Worm (Caenorhabditis elegans) whole organism, late embryonic: Measurements from ENCODE around the gene Y42A5A.5.

Source experiments
- C08G9.2 ChIP-seq: sonication (generic microtip); optimal IDR thresholded peaks from 2 replicates; lab custom pipeline; 2016; ENCODE audit warnings: mild to moderate bottlenecking, missing genetic modification characterization, moderate library complexity, missing compliant biosample characterization
- F13H6.1 ChIP-seq: sonication (generic microtip); optimal IDR thresholded peaks from 2 replicates; lab custom pipeline; 2016; ENCODE audit warnings: missing genetic modification characterization, missing compliant biosample characterization
- K02D7.2 ChIP-seq: sonication (generic microtip); optimal IDR thresholded peaks from 2 replicates; lab custom pipeline; 2017; ENCODE audit warnings: mild to moderate bottlenecking, missing genetic modification characterization, missing compliant biosample characterization
- T23F11.4 ChIP-seq: fragments of 200-800 bp; sonication (Bioruptor generic); optimal IDR thresholded peaks from 2 replicates; lab custom pipeline; 2018; ENCODE audit warnings: mild to moderate bottlenecking, missing genetic modification characterization, missing compliant biosample characterization
- ceh-14 ChIP-seq: sonication (generic microtip); optimal IDR thresholded peaks from 2 replicates; lab custom pipeline; 2016; ENCODE audit warnings: missing genotype, missing genetic modification characterization, missing compliant biosample characterization
- ceh-18 ChIP-seq: sonication (generic microtip); optimal IDR thresholded peaks from 2 replicates; lab custom pipeline; 2016; ENCODE audit warnings: missing genetic modification characterization, missing compliant biosample characterization
- ceh-2 ChIP-seq: sonication (generic microtip); optimal IDR thresholded peaks from 2 replicates; lab custom pipeline; 2016; ENCODE audit warnings: missing genotype, missing genetic modification characterization, missing compliant biosample characterization
- ceh-22 ChIP-seq: sonication (generic microtip); optimal IDR thresholded peaks from 2 replicates; lab custom pipeline; 2017; ENCODE audit warnings: missing biosample characterization, missing genetic modification characterization
- ceh-31 ChIP-seq: sonication (generic microtip); optimal IDR thresholded peaks from 2 replicates; lab custom pipeline; 2016; ENCODE audit warnings: missing genetic modification characterization, missing compliant biosample characterization
- ceh-34 ChIP-seq: sonication (generic microtip); optimal IDR thresholded peaks from 2 replicates; lab custom pipeline; 2016; ENCODE audit warnings: mild to moderate bottlenecking, missing genetic modification characterization, missing compliant biosample characterization
- ceh-45 ChIP-seq: fragments of 200-800 bp; sonication (Bioruptor generic); IDR thresholded peaks from 2 replicates; pipeline ENCODE4 v1.3.6; 2022; ENCODE audit warnings: missing genetic modification reagents, missing genetic modification characterization, missing compliant biosample characterization
- elt-2 ChIP-seq: sonication (generic microtip); optimal IDR thresholded peaks from 2 replicates; lab custom pipeline; 2016; ENCODE audit warnings: missing genetic modification reagents, missing genetic modification characterization, missing compliant biosample characterization
- elt-4 ChIP-seq: sonication (generic microtip); optimal IDR thresholded peaks from 2 replicates; lab custom pipeline; 2016; ENCODE audit warnings: missing genetic modification characterization, missing compliant biosample characterization
- hlh-13 ChIP-seq: fragments of 200-800 bp; sonication (Bioruptor generic); optimal IDR thresholded peaks from 2 replicates; lab custom pipeline; 2018; ENCODE audit warnings: mild to moderate bottlenecking, missing genetic modification characterization, missing compliant biosample characterization
- hlh-6 ChIP-seq: sonication (generic microtip); optimal IDR thresholded peaks from 2 replicates; lab custom pipeline; 2016; ENCODE audit warnings: missing genotype, missing genetic modification characterization, missing compliant biosample characterization
- lim-6 ChIP-seq: sonication (generic microtip); optimal IDR thresholded peaks from 2 replicates; lab custom pipeline; 2016; ENCODE audit warnings: missing genetic modification characterization, missing compliant biosample characterization
- mec-3 ChIP-seq: sonication (generic microtip); optimal IDR thresholded peaks from 2 replicates; lab custom pipeline; 2016; ENCODE audit warnings: borderline replicate concordance, missing genetic modification characterization, missing compliant biosample characterization
- nfya-1 ChIP-seq: sonication (generic microtip); optimal IDR thresholded peaks from 2 replicates; lab custom pipeline; 2017; ENCODE audit warnings: missing genetic modification characterization, mild to moderate bottlenecking, missing compliant biosample characterization, antibody characterized with exemption, moderate library complexity
- nhr-11 ChIP-seq: fragments of 150-350 bp; optimal IDR thresholded peaks from 2 replicates; lab custom pipeline; 2014; ENCODE audit warnings: missing biosample characterization, missing genetic modification characterization
- npax-4 ChIP-seq: sonication (generic microtip); optimal IDR thresholded peaks from 2 replicates; lab custom pipeline; 2016; ENCODE audit warnings: missing genetic modification characterization, missing compliant biosample characterization
- odd-2 ChIP-seq: sonication (generic microtip); optimal IDR thresholded peaks from 2 replicates; lab custom pipeline; 2017; ENCODE audit warnings: antibody characterized with exemption, mild to moderate bottlenecking, missing genetic modification characterization, missing compliant biosample characterization
- pag-3 ChIP-seq: sonication (generic microtip); optimal IDR thresholded peaks from 2 replicates; lab custom pipeline; 2016; ENCODE audit warnings: missing compliant biosample characterization, missing genetic modification characterization, borderline replicate concordance
- pat-9 ChIP-seq: fragments of 200-800 bp; sonication (Bioruptor generic); optimal IDR thresholded peaks from 2 replicates; lab custom pipeline; 2018; ENCODE audit warnings: mild to moderate bottlenecking, missing genetic modification characterization, moderate library complexity, missing compliant biosample characterization
- pha-2 ChIP-seq: sonication (generic microtip); optimal IDR thresholded peaks from 2 replicates; lab custom pipeline; 2017; ENCODE audit warnings: mild to moderate bottlenecking, missing genetic modification characterization, missing compliant biosample characterization
- pha-4 ChIP-seq: fragments of 150-350 bp; optimal IDR thresholded peaks from 2 replicates; lab custom pipeline; 2018; ENCODE audit warnings: missing biosample characterization, missing genetic modification reagents, missing genetic modification characterization
- ref-2 ChIP-seq: sonication (generic microtip); optimal IDR thresholded peaks from 2 replicates; lab custom pipeline; 2016; ENCODE audit warnings: missing genetic modification characterization, missing compliant biosample characterization
- sdc-2 ChIP-seq: sonication (generic microtip); optimal IDR thresholded peaks from 2 replicates; lab custom pipeline; 2016; ENCODE audit warnings: missing genotype, missing genetic modification characterization, missing compliant biosample characterization
- syd-9 ChIP-seq: sonication (generic microtip); optimal IDR thresholded peaks from 2 replicates; lab custom pipeline; 2016; ENCODE audit warnings: mild to moderate bottlenecking, missing genetic modification characterization, moderate library complexity, missing compliant biosample characterization
- tbx-7 ChIP-seq: sonication (generic microtip); optimal IDR thresholded peaks from 2 replicates; lab custom pipeline; 2016; ENCODE audit warnings: missing genotype, missing genetic modification characterization, missing compliant biosample characterization
- unc-3 ChIP-seq, 2 experiments: fragments of 200-800 bp in 1 of 2; sonication (Bioruptor generic) in 1 of 2; sonication (generic microtip) in 1 of 2; conservative IDR thresholded peaks in 1 of 2; optimal IDR thresholded peaks in 1 of 2; 2 replicates each; pipeline versions ENCODE4 v1.3.6 to Lab custom; 2016 to 2022; ENCODE audit warnings: missing compliant biosample characterization in 2 of 2, missing genetic modification characterization in 2 of 2, missing genetic modification reagents in 1 of 2
- unc-42 ChIP-seq: sonication (generic microtip); optimal IDR thresholded peaks from 2 replicates; lab custom pipeline; 2016; ENCODE audit warnings: missing genotype, missing genetic modification characterization, missing compliant biosample characterization
- unc-55 ChIP-seq: sonication (generic microtip); optimal IDR thresholded peaks from 2 replicates; lab custom pipeline; 2017; ENCODE audit warnings: missing biosample characterization, missing genetic modification reagents, missing genetic modification characterization

Gene Y42A5A.5

DNA sequence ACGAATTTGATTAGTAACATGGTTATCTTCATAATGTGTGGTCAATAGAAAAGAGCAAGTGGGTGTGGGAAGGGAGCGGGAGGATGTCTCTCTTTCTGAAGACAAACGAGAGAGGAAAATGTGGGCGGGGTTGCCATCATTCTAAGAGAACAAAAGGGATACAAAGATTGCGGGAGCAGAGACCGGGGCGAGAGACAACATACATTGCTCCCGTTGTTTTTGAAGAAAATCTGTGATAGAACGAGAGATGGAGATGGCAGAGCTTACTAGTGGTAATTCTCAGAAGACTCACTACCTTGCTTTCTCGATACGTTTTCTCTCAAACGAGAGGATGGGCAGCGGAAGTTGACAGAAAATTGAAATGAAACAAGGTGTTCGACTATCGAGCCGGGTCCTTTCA lies 36.2 kb downstream of the Y42A5A.5 start:
- TF ChIP-seq F13H6.1 (tag; lab: Kevin White, UChicago) (no peak), ceh-31 (tag; lab: Kevin White, UChicago) (no peak), unc-42 (tag; lab: Kevin White, UChicago) (no peak), unc-55 (GFP tag; lab: Kevin White, UChicago) (peak; percentile 2), ceh-18 (tag; lab: Kevin White, UChicago) (peak; percentile 4), ceh-34 (tag; lab: Kevin White, UChicago) (no peak), syd-9 (tag; lab: Kevin White, UChicago) (no peak), nfya-1 (no peak), ref-2 (tag; lab: Kevin White, UChicago) (no peak), T23F11.4 (GFP tag; lab: Kevin White, UChicago) (no peak), unc-3 (GFP tag; conservative IDR thresholded peaks at IDR 0.05; lab: Robert Waterston, UW) (no peak), unc-3 (tag; optimal IDR thresholded peaks at IDR 0.05; lab: Kevin White, UChicago) (no peak)

DNA sequence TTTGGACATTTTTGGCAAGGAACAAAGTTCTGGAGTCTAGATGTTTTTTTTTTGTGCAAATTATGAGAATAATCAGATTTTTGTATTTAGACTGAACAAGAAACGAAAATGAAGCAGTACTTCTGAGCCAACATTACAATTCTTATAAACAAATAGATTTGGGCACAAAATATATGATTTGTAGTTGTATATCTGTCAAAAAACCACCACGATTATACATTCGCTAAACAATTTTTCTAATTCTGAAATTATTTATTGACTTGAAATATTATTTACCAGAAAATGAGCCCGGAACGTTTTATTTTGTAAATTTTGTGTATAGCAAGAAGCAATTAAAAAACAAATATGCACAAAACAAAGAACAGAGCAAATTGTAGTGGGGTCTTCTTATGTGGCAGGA lies 38.1 kb downstream of the Y42A5A.5 start:
- TF ChIP-seq ceh-45 (GFP tag; lab: Robert Waterston, UW) (no peak), T23F11.4 (GFP tag; lab: Kevin White, UChicago) (no peak), nhr-11 (no peak), hlh-6 (tag; lab: Kevin White, UChicago) (no peak), nfya-1 (no peak), ceh-22 (tag; lab: Kevin White, UChicago) (no peak), K02D7.2 (no peak)

DNA sequence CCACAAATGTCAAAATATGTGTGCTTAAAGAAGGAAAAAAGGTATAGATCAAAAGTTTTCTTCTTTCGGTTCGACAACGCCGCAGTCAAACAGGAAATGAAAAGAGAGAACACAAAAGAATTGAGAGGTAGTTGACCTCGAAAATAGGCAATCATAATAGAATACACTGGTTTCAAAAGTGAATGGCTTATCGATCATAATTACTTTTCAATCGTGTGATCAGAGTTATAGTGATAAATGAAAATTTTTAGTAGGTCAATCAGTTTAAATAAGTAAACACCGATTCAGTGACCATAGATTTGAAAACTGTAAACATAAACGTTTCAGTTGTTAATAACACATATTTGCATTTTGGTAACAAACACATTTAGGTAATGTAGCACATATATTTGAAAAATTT lies 39.2 kb downstream of the Y42A5A.5 start:
- TF ChIP-seq odd-2 (tag; lab: Kevin White, UChicago) (no peak), T23F11.4 (GFP tag; lab: Kevin White, UChicago) (no peak), K02D7.2 (no peak), sdc-2 (no peak), ceh-2 (tag; lab: Kevin White, UChicago) (no peak), lim-6 (tag; lab: Kevin White, UChicago) (no peak), ceh-14 (tag; lab: Kevin White, UChicago) (no peak), pag-3 (tag; lab: Kevin White, UChicago) (no peak), pat-9 (tag; lab: Kevin White, UChicago) (no peak)

DNA sequence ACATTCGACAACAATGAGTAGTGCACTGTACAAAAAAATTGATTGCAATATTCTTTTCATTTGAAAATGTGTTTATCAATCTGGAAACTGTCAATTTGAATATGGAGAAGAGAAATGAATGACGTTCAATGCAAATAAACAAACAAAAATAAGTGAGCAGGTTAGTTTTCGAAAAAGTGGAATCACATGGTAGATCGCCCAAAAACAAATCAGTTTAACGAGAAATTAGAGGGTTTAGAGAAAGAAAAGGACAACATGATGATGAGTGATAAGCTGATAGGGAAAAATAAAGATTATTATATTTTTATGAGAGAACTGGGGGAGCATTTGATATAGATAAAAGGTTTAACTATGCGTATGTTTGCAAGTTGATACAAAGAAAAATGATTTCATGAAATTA lies 40.3 kb downstream of the Y42A5A.5 start, which contains the start of gene T04C12.8:
T04C12.8 (minus strand) TSS at position 82 of the 400 bp plus-strand sequence.
- no peak for TF ChIP-seq nhr-11
- TF ChIP-seq pha-2 (tag; lab: Kevin White, UChicago) = no peak
- no peak for TF ChIP-seq hlh-13 (GFP tag; lab: Kevin White, UChicago)
- no peak for TF ChIP-seq mec-3 (tag; lab: Kevin White, UChicago)
- TF ChIP-seq elt-2 (tag; lab: Kevin White, UChicago) = peak; percentile 83
- no peak for TF ChIP-seq K02D7.2

DNA sequence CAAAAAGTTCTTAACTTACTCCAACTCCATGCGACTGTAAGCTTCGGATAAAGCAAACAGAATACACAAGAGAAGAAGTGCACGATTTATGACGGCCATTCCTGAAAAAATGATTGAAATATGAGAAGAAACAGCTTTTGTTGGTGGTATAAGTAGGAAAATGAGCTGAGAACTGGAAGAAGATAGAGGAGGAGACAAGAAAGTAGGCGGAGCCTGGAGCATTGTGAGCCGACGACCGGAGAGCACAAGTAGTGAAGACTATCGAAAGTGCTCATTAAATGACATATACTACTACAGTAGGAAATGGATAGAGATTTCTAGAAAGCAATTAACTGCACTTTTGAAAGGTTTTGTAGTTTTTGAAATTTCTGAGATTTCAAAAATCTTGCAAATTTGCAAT lies 44.0 kb downstream of the Y42A5A.5 start, which contains the start of gene nlp-80:
nlp-80 (minus strand) TSS at position 101 of the 400 bp plus-strand sequence.
- no peak for TF ChIP-seq npax-4 (tag; lab: Kevin White, UChicago)
- no peak for TF ChIP-seq elt-4
- no peak for TF ChIP-seq pha-4
- no peak for TF ChIP-seq tbx-7

DNA sequence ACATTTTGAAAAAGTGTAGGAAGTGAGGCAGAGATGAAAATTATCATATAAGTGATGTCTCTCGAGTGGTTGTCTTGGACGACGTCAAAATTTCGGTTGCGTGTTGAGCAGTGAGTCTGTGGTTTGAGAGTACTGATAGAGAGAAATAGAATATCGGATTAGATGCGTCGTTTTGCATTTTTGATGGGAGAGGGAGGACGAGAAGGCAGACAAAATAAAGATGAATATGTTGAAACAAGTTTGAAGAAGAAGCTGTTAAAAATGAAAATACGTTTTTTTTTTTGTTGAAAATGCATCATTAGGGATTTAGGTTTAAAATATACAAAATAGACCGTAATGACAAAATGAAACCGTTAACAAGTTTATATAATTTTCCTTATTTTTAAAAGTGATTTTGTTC lies 46.4 kb downstream of the Y42A5A.5 start, which contains the start of gene T04C12.9:
T04C12.9 (minus strand) TSS at position 101 of the 400 bp plus-strand sequence.
- TF ChIP-seq tbx-7 (no peak), C08G9.2 (no peak)
- TF ChIP-seq, all 69 proteins: peak for 0
